Worm (Caenorhabditis elegans): ENCODE results near the gene F10A3.4.

F10A3.4 gene

DNA sequence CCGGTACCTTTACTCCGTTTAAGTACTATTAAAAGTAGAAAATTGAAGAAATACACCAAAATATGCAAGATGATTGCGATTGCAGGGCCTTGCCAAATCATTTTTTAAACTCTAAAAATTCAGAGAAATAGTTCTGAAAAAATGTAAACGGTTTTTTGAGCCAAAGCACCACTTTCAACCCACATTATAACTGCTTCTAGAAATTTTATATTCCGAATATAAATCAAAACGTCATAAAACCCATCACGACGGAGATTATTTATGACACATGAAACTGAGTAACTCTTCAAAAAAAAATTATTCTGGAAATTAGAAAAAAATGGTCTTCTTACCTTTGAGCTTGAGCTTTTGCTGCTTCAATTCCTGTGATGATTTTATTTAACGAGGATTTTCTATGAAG, 34.7 kb upstream of the F10A3.4 start, which contains the start of gene srxa-16:
Gene srxa-16, minus strand, starts transcription at position 101 of the 400 bp plus-strand sequence.
- no peak for TF ChIP-seq rnt-1 (tag; optimal IDR thresholded peaks at IDR 0.05)
- no peak for TF ChIP-seq fos-1 (tag; optimal IDR thresholded peaks at IDR 0.05)
- TF ChIP-seq nhr-85 (tag), result no peak
- no peak for TF ChIP-seq ets-5 (GFP tag; IDR thresholded peaks at IDR 0.05)
- no peak for TF ChIP-seq tbx-2 (tag; optimal IDR thresholded peaks at IDR 0.05)
- TF ChIP-seq ceh-88 (GFP tag; IDR thresholded peaks at IDR 0.05), result no peak

DNA sequence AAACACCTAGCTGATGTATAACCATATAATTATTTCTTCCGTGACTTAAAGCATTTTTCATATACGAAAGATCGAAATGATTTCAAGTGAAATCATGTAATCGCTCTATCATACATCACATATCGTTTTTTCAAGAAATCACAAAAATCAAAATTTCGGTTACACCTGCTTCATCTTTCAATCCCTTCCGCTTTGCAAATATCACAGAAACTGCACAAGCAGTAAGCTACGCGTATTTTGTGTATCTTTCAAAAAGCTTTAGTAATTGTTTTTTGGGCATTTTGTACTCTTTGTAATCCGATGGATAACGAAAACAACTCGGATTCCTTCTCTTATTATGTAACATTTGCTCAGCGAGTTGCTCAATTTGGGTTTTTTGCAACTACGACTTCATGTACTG, 33.5 kb upstream of the F10A3.4 start, which contains the start of gene str-25:
Gene str-25, plus strand, starts transcription at position 301 of the 400 bp plus-strand sequence.
- no peak for TF ChIP-seq efl-3 (GFP tag; optimal IDR thresholded peaks at IDR 0.05)
- no peak for TF ChIP-seq pax-3 (tag; optimal IDR thresholded peaks at IDR 0.05)
- TF ChIP-seq lir-3 (tag; optimal IDR thresholded peaks at IDR 0.05; ENCODE audit: poor library complexity), result no peak
- no peak for TF ChIP-seq unc-130 (tag; optimal IDR thresholded peaks at IDR 0.05)
- no peak for TF ChIP-seq fkh-8 (tag; optimal IDR thresholded peaks at IDR 0.05)
- TF ChIP-seq lin-39 (tag; optimal IDR thresholded peaks at IDR 0.05), result no peak
- no peak for TF ChIP-seq lin-15B (tag; optimal IDR thresholded peaks at IDR 0.05)
- no peak for TF ChIP-seq lin-35 (GFP tag; optimal IDR thresholded peaks at IDR 0.05)

DNA sequence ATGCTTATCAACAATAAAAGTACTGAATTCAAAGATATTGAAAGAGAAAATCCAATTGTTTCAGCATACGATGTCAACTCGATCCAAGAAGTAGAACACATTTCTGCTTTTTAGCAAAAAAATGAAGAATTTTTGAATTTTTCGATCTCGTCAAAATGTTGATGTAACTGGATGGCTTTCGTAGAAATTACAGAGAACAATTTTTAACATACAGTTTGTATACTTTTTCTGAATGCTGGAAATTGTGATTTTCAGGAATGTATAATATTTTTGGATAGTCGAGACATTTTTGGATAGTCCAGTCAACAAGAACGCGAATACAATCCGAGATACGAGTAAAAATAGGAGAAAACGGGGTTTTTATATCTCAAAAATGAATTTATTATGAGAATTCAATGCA, 30.3 kb upstream of the F10A3.4 start, which contains the start of gene str-103:
Gene str-103, minus strand, starts transcription at position 101 of the 400 bp plus-strand sequence.
- TF ChIP-seq dpl-1 (GFP tag; optimal IDR thresholded peaks at IDR 0.05), result no peak

DNA sequence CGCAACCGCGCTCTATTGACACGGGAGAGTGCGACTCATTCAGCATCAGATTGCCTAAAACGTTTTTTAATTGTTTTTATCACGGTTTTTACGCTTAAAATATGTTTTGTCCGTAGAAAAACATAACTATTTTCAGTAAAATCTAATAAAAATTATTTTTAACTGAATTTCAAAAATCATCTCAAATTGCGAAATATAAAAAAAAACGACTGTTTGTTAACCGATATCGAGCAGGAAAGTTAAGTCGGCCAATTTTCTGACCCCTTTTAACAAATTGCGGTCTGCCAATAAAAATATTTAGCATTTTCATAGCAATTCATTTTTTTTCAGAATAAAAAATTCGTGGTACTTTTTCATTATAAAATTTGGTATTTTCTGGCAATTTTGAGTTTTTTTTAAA, 28.4 kb upstream of the F10A3.4 start:
- peak; percentile 82 for TF ChIP-seq zip-4 (GFP tag; optimal IDR thresholded peaks at IDR 0.05)
- no peak for TF ChIP-seq fos-1 (tag; optimal IDR thresholded peaks at IDR 0.05)

DNA sequence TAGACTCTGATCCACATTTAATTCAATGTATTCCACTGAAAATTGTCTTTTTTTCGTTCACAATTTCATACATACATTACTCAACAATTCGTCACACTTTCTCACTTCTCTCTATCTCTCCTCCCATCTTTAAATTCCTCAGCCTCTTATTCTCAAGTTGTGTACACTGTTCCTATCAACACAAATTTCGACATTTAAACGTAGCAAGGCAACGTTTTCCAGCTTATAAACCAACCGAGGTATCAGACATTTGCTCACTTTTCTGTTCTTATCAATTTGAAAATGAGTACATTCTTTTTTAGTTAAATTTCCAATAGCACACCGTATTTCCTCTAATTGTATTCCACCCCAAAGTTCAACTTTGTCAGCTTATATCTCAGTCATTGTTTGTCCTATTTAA, 28.0 kb upstream of the F10A3.4 start, which contains the start of gene skr-3:
Gene skr-3, plus strand, starts transcription at position 163 of the 400 bp plus-strand sequence.
- TF ChIP-seq elt-2 (tag; optimal IDR thresholded peaks at IDR 0.05) (peak; percentile 50), nhr-85 (tag) (peak; percentile 60), xbp-1 (tag; optimal IDR thresholded peaks at IDR 0.05) (no peak)

- TF ChIP-seq blmp-1 (tag; optimal IDR thresholded peaks at IDR 0.05), result no peak
- no peak for TF ChIP-seq skn-1 (tag; optimal IDR thresholded peaks at IDR 0.05)
- TF ChIP-seq sptf-1 (tag; optimal IDR thresholded peaks at IDR 0.05), result no peak
- TF ChIP-seq efl-1 (optimal IDR thresholded peaks at IDR 0.05), result no peak
- peak in 1 of 2 experiments; percentile 22 for TF ChIP-seq efl-1 (GFP tag; optimal IDR thresholded peaks at IDR 0.05 in 1 of 2)
- TF ChIP-seq zag-1 (tag; optimal IDR thresholded peaks at IDR 0.05), result no peak
- TF ChIP-seq vab-15 (tag; optimal IDR thresholded peaks at IDR 0.05), result no peak
- no peak for TF ChIP-seq ztf-4 (tag; optimal IDR thresholded peaks at IDR 0.05)
- TF ChIP-seq nhr-71 (tag; optimal IDR thresholded peaks at IDR 0.05), result no peak
These were observed 27.5 kb upstream of the F10A3.4 start for ce11 chrV:16121451-16121850.

- TF ChIP-seq C16A3.4 (tag; optimal IDR thresholded peaks at IDR 0.05) (no peak), grh-1 (GFP tag; IDR thresholded peaks at IDR 0.05) (no peak), efl-1 (optimal IDR thresholded peaks at IDR 0.05) (no peak), efl-1 (GFP tag; optimal IDR thresholded peaks at IDR 0.05 in 1 of 2) (no peak), jun-1 (tag; optimal IDR thresholded peaks at IDR 0.05) (no peak), unc-98 (GFP tag; IDR thresholded peaks at IDR 0.05) (no peak), lin-13 (GFP tag; optimal IDR thresholded peaks at IDR 0.05) (no peak), fos-1 (tag; optimal IDR thresholded peaks at IDR 0.05) (no peak), lsy-2 (tag; optimal IDR thresholded peaks at IDR 0.05) (no peak)
These were observed 24.2 kb upstream of the F10A3.4 start, which contains the start of gene nhr-111 for ce11 chrV:16124739-16125138. Gene nhr-111 (minus strand): TSS chrV:16124839.
